Worm (Caenorhabditis elegans) whole organism, L4/young adult: ENCODE results near the gene srw-24.

Experiments used
- W03F9.2 ChIP-seq: fragments of 150-350 bp; optimal IDR thresholded peaks from 2 replicates; lab custom pipeline; 2014; ENCODE audit warnings: missing biosample characterization, missing genetic modification characterization
- him-1 ChIP-seq: sonication (generic microtip); optimal IDR thresholded peaks from 2 replicates; lab custom pipeline; 2016; ENCODE audit warnings: missing genotype, missing genetic modification reagents, missing genetic modification characterization, missing compliant biosample characterization

DNA sequence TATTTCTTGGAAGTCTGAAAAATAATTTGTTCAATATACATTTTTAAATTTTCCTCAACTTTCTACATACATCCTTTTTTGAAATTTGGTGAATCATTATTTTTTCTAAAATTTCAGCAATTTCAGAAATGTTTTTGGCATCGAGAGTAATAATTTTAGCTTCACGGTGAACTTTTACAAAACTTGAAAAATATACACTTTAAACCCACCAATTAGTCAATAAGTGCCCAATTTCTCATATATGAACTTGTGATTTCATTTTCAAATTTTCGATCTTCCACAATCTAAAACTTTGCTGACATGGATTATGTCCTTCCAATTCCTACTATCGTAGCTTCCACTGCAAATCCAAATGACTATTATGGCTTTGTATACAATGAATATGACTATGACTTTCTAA lies at the start of gene srw-24:
- TF ChIP-seq him-1 (tag; lab: Kevin White, UChicago) (no peak), W03F9.2 (tag; lab: Kevin White, UChicago) (no peak)
